Worm (Caenorhabditis elegans) whole organism, L3 larva: ENCODE measurements around the gene sra-27.

Experiments
- ZK546.5 ChIP-seq: sonication (generic microtip); optimal IDR thresholded peaks from 2 replicates; lab custom pipeline; 2017; ENCODE audit warnings: missing biosample characterization, missing genetic modification characterization
- aly-2 ChIP-seq: fragments of 150-350 bp; optimal IDR thresholded peaks from 2 replicates; lab custom pipeline; 2014; ENCODE audit warnings: missing biosample characterization, missing genetic modification characterization
- ama-1 ChIP-seq: fragments of 150-350 bp; optimal IDR thresholded peaks from 2 replicates; lab custom pipeline; 2018
- ceh-16 ChIP-seq: sonication (generic microtip); optimal IDR thresholded peaks from 2 replicates; lab custom pipeline; 2017; ENCODE audit warnings: missing biosample characterization, missing genetic modification characterization
- ceh-28 ChIP-seq: fragments of 150-350 bp; optimal IDR thresholded peaks from 2 replicates; lab custom pipeline; 2014; ENCODE audit warnings: missing biosample characterization, missing genetic modification reagents, missing genetic modification characterization
- lin-39 ChIP-seq: fragments of 150-350 bp; optimal IDR thresholded peaks from 2 replicates; lab custom pipeline; 2018; ENCODE audit warnings: missing biosample characterization, missing genetic modification reagents, missing genetic modification characterization
- nfya-1 ChIP-seq: sonication (generic microtip); optimal IDR thresholded peaks from 2 replicates; lab custom pipeline; 2017; ENCODE audit warnings: missing genetic modification characterization, mild to moderate bottlenecking, missing compliant biosample characterization, antibody characterized with exemption, moderate library complexity; ENCODE audit not compliant: insufficient read depth
- nhr-23 ChIP-seq: fragments of 150-350 bp; optimal IDR thresholded peaks from 2 replicates; lab custom pipeline; 2014; ENCODE audit warnings: missing biosample characterization, missing genetic modification reagents, missing genetic modification characterization
- nhr-76 ChIP-seq: fragments of 150-350 bp; sonication (generic microtip); optimal IDR thresholded peaks from 5 replicates; lab custom pipeline; 2014; ENCODE audit warnings: missing biosample characterization, missing genetic modification characterization
- skn-1 ChIP-seq: fragments of 150-350 bp; optimal IDR thresholded peaks from 2 replicates; lab custom pipeline; 2014; ENCODE audit warnings: missing biosample characterization, missing genetic modification characterization

ce11 chrII:6610262-6610661, 41.5 kb downstream of the sra-27 start:
- no peak for TF ChIP-seq ama-1
- TF ChIP-seq ceh-28 (tag; lab: Kevin White, UChicago): no peak
- TF ChIP-seq aly-2: no peak
- TF ChIP-seq ceh-16 (tag; lab: Kevin White, UChicago): no peak
- no peak for TF ChIP-seq nfya-1
- TF ChIP-seq ZK546.5: no peak
- no peak for TF ChIP-seq nhr-23
- no peak for TF ChIP-seq skn-1 (tag; lab: Kevin White, UChicago)
- TF ChIP-seq lin-39 (tag; lab: Kevin White, UChicago): no peak
- TF ChIP-seq nhr-76 (tag; lab: Kevin White, UChicago): no peak
